Fruit fly (Drosophila melanogaster) whole organism, embryonic: ENCODE measurements around the gene comm.

Source experiments
- Awh ChIP-seq: fragments of 200-800 bp; sonication (Bioruptor generic); IDR thresholded peaks from 2 replicates; pipeline ENCODE4, ENCODE4 v1.3.6; 2022; ENCODE audit warnings: missing biosample characterization, missing genetic modification characterization
- CG10321 ChIP-seq: fragments of 200-800 bp; sonication (Bioruptor generic); IDR thresholded peaks from 2 replicates; pipeline ENCODE4 v1.3.6; 2022; ENCODE audit warnings: missing biosample characterization, missing genetic modification characterization
- CG11247 ChIP-seq: fragments of 200-800 bp; sonication (Bioruptor generic); IDR thresholded peaks from 2 replicates; pipeline ENCODE4 v1.3.6; 2022; ENCODE audit warnings: missing biosample characterization, missing genetic modification characterization
- CG13894 ChIP-seq: fragments of 200-800 bp; sonication (Bioruptor generic); optimal IDR thresholded peaks from 3 replicates; lab custom pipeline; 2018; ENCODE audit warnings: missing biosample characterization, mild to moderate bottlenecking, missing genetic modification characterization, moderate library complexity
- CG14050 ChIP-seq: fragments of 200-800 bp; sonication (Bioruptor generic); IDR thresholded peaks from 3 replicates; pipeline ENCODE4 v1.3.6; 2022; ENCODE audit warnings: missing biosample characterization, missing genetic modification characterization
- CG14965 ChIP-seq: fragments of 200-800 bp; sonication (Bioruptor generic); optimal IDR thresholded peaks from 2 replicates; lab custom pipeline; 2016; ENCODE audit warnings: missing biosample characterization, missing genetic modification characterization, borderline replicate concordance
- CG2202 ChIP-seq: fragments of 200-800 bp; sonication (Bioruptor generic); optimal IDR thresholded peaks from 2 replicates; lab custom pipeline; 2018; ENCODE audit warnings: missing biosample characterization, mild to moderate bottlenecking, missing genetic modification characterization
- CG3163 ChIP-seq: fragments of 200-800 bp; sonication (Bioruptor generic); optimal IDR thresholded peaks from 3 replicates; lab custom pipeline; 2016; ENCODE audit warnings: missing biosample characterization, missing genetic modification characterization
- CG34224 ChIP-seq: fragments of 200-800 bp; sonication (Bioruptor generic); IDR thresholded peaks from 3 replicates; pipeline ENCODE4 v1.3.6; 2022; ENCODE audit warnings: missing biosample characterization, missing genetic modification characterization; ENCODE audit not compliant: partially characterized antibody
- CG43689 ChIP-seq: fragments of 200-800 bp; sonication (Bioruptor generic); IDR thresholded peaks from 2 replicates; pipeline ENCODE4 v1.3.6; 2022; ENCODE audit warnings: missing biosample characterization, missing genetic modification characterization
- CG4617 ChIP-seq: fragments of 200-800 bp; sonication (Bioruptor generic); optimal IDR thresholded peaks from 3 replicates; lab custom pipeline; 2016; ENCODE audit warnings: missing biosample characterization, missing genetic modification characterization, borderline replicate concordance
- CG4707 ChIP-seq: fragments of 200-800 bp; sonication (Bioruptor generic); optimal IDR thresholded peaks from 2 replicates; lab custom pipeline; 2018; ENCODE audit warnings: missing biosample characterization, mild to moderate bottlenecking, missing genetic modification characterization, moderate library complexity
- CG7745 ChIP-seq: fragments of 200-800 bp; sonication (Bioruptor generic); optimal IDR thresholded peaks from 2 replicates; lab custom pipeline; 2018; ENCODE audit warnings: missing biosample characterization, mild to moderate bottlenecking, missing genetic modification characterization, moderate library complexity
- CG7839 ChIP-seq: fragments of 200-800 bp; sonication (Bioruptor generic); optimal IDR thresholded peaks from 3 replicates; lab custom pipeline; 2018; ENCODE audit warnings: missing biosample characterization, mild to moderate bottlenecking, missing genetic modification characterization, moderate library complexity
- CG7963 ChIP-seq: fragments of 200-800 bp; sonication (Bioruptor generic); IDR thresholded peaks from 3 replicates; pipeline ENCODE4 v1.3.6; 2022; ENCODE audit warnings: missing biosample characterization, missing genetic modification characterization; ENCODE audit not compliant: partially characterized antibody
- CG9876 ChIP-seq: fragments of 200-800 bp; sonication (Bioruptor generic); optimal IDR thresholded peaks from 2 replicates; lab custom pipeline; 2016; ENCODE audit warnings: missing biosample characterization, missing genetic modification characterization
- CTCF ChIP-seq: fragments of 200-800 bp; sonication (Bioruptor generic); optimal IDR thresholded peaks from 2 replicates; lab custom pipeline; 2017; ENCODE audit warnings: missing biosample characterization, mild to moderate bottlenecking, missing genetic modification characterization, moderate library complexity
- CkIIα-i1 ChIP-seq: fragments of 200-800 bp; sonication (Bioruptor generic); IDR thresholded peaks from 2 replicates; pipeline ENCODE4 v1.3.6; 2022; ENCODE audit warnings: missing biosample characterization, missing genetic modification characterization
- CoRest ChIP-seq: fragments of 200-800 bp; sonication (Bioruptor generic); optimal IDR thresholded peaks from 3 replicates; lab custom pipeline; 2018; ENCODE audit warnings: missing biosample characterization, mild to moderate bottlenecking, missing genetic modification characterization, moderate library complexity
- Dfd ChIP-seq, 2 experiments: fragments of >200 bp; optimal IDR thresholded peaks; 2 replicates each; lab custom pipeline; 2017; ENCODE audit warnings: missing biosample characterization in 2 of 2, missing genetic modification characterization in 2 of 2
- E2f1 ChIP-seq: fragments of 200-800 bp; sonication (Bioruptor generic); IDR thresholded peaks from 2 replicates; pipeline ENCODE4 v1.3.6; 2022; ENCODE audit warnings: missing biosample characterization, missing genetic modification characterization
- Eip74EF ChIP-seq, 2 experiments: fragments of 200-800 bp in 1 of 2; fragments of >200 bp in 1 of 2; sonication (Bioruptor generic) in 1 of 2; optimal IDR thresholded peaks; 2 replicates each; lab custom pipeline; 2017 to 2019; ENCODE audit warnings: missing biosample characterization in 2 of 2, missing genetic modification characterization in 2 of 2, mild to moderate bottlenecking in 1 of 2, moderate library complexity in 1 of 2
- Nf-YB ChIP-seq: fragments of 200-800 bp; sonication (Bioruptor generic); optimal IDR thresholded peaks from 3 replicates; lab custom pipeline; 2019; ENCODE audit warnings: missing biosample characterization, mild to moderate bottlenecking, missing genetic modification characterization, moderate library complexity
- Nf-YC ChIP-seq: fragments of 200-800 bp; optimal IDR thresholded peaks from 3 replicates; lab custom pipeline; 2019; ENCODE audit warnings: missing biosample characterization, mild to moderate bottlenecking, missing genetic modification characterization, moderate library complexity
- Ravus ChIP-seq: fragments of 200-800 bp; sonication (Bioruptor generic); IDR thresholded peaks from 2 replicates; pipeline ENCODE4 v1.3.6; 2022; ENCODE audit warnings: missing biosample characterization, missing genetic modification characterization
- Six4 ChIP-seq: fragments of 200-800 bp; sonication (Bioruptor generic); optimal IDR thresholded peaks from 2 replicates; lab custom pipeline; 2016; ENCODE audit warnings: missing biosample characterization, missing genetic modification characterization
- Sox102F ChIP-seq: fragments of 200-800 bp; sonication (Bioruptor generic); optimal IDR thresholded peaks from 2 replicates; lab custom pipeline; 2018; ENCODE audit warnings: missing biosample characterization, mild to moderate bottlenecking, missing genetic modification characterization, moderate library complexity
- az2 ChIP-seq: fragments of 200-800 bp; sonication (Bioruptor generic); optimal IDR thresholded peaks from 3 replicates; lab custom pipeline; 2016; ENCODE audit warnings: missing biosample characterization, missing genetic modification characterization
- cwo ChIP-seq: fragments of 200-800 bp; sonication (Bioruptor generic); optimal IDR thresholded peaks from 3 replicates; lab custom pipeline; 2017; ENCODE audit warnings: missing biosample characterization, missing genetic modification characterization, mild to moderate bottlenecking, moderate library complexity, missing genetic modification reagents
- dmrt11E ChIP-seq: fragments of 200-800 bp; sonication (Bioruptor generic); optimal IDR thresholded peaks from 3 replicates; lab custom pipeline; 2018; ENCODE audit warnings: missing biosample characterization, mild to moderate bottlenecking, missing genetic modification characterization, moderate library complexity
- fd96Cb ChIP-seq: fragments of 200-800 bp; sonication (Bioruptor generic); optimal IDR thresholded peaks from 2 replicates; lab custom pipeline; 2018; ENCODE audit warnings: missing biosample characterization, mild to moderate bottlenecking, missing genetic modification characterization, moderate library complexity
- ftz-f1 ChIP-seq: fragments of 200-800 bp; sonication (Bioruptor generic); optimal IDR thresholded peaks from 2 replicates; lab custom pipeline; 2016; ENCODE audit warnings: missing biosample characterization, missing genetic modification characterization
- gsb-n ChIP-seq: fragments of 200-800 bp; sonication (Bioruptor generic); optimal IDR thresholded peaks from 3 replicates; lab custom pipeline; 2018; ENCODE audit warnings: missing biosample characterization, mild to moderate bottlenecking, missing genetic modification characterization
- hkb ChIP-seq, 2 experiments: fragments of 200-800 bp in 1 of 2; fragments of >200 bp in 1 of 2; sonication (Bioruptor generic) in 1 of 2; IDR thresholded peaks in 1 of 2; optimal IDR thresholded peaks in 1 of 2; 2 replicates each; pipeline versions ENCODE4 v1.3.6 to Lab custom; 2017 to 2022; ENCODE audit warnings: missing biosample characterization in 1 of 2, missing genetic modification characterization in 1 of 2
- inv ChIP-seq: fragments of 200-800 bp; sonication (Bioruptor generic); IDR thresholded peaks from 2 replicates; pipeline ENCODE4 v1.3.6; 2022; ENCODE audit warnings: missing biosample characterization, missing genetic modification characterization; ENCODE audit not compliant: partially characterized antibody
- jigr1 ChIP-seq: fragments of 200-800 bp; sonication (Bioruptor generic); IDR thresholded peaks from 3 replicates; pipeline ENCODE4 v1.3.6; 2022; ENCODE audit warnings: missing biosample characterization, missing genetic modification characterization
- lov ChIP-seq, 2 experiments: fragments of 200-800 bp in 1 of 2; fragments of >200 bp in 1 of 2; sonication (Bioruptor generic) in 1 of 2; IDR thresholded peaks in 1 of 2; optimal IDR thresholded peaks in 1 of 2; 2 replicates in 1 of 2; 3 replicates in 1 of 2; pipeline versions ENCODE4 v1.3.6 to Lab custom; 2017 to 2022; ENCODE audit warnings: missing biosample characterization in 1 of 2, missing genetic modification characterization in 1 of 2
- mam ChIP-seq: fragments of 200-800 bp; sonication (Bioruptor generic); optimal IDR thresholded peaks from 3 replicates; lab custom pipeline; 2016; ENCODE audit warnings: missing biosample characterization, missing genetic modification characterization
- nmo ChIP-seq: fragments of 200-800 bp; sonication (Bioruptor generic); optimal IDR thresholded peaks from 2 replicates; lab custom pipeline; 2018; ENCODE audit warnings: missing biosample characterization, mild to moderate bottlenecking, missing genetic modification characterization, moderate library complexity
- nom ChIP-seq: fragments of 200-800 bp; sonication (Bioruptor generic); optimal IDR thresholded peaks from 2 replicates; lab custom pipeline; 2017; ENCODE audit warnings: missing biosample characterization, missing genetic modification characterization, mild to moderate bottlenecking, moderate library complexity, missing genetic modification reagents
- otp ChIP-seq: fragments of 200-800 bp; sonication (Bioruptor generic); IDR thresholded peaks from 3 replicates; pipeline ENCODE4, ENCODE4 v1.3.6; 2022; ENCODE audit warnings: missing biosample characterization, missing genetic modification characterization
- phol ChIP-seq: fragments of 200-800 bp; sonication (Bioruptor generic); optimal IDR thresholded peaks from 3 replicates; lab custom pipeline; 2018; ENCODE audit warnings: missing biosample characterization, mild to moderate bottlenecking, missing genetic modification characterization, moderate library complexity
- pum ChIP-seq: fragments of 200-800 bp; sonication (Bioruptor generic); optimal IDR thresholded peaks from 2 replicates; lab custom pipeline; 2016; ENCODE audit warnings: missing biosample characterization, missing genetic modification characterization
- ranshi ChIP-seq: fragments of 200-800 bp; sonication (Bioruptor generic); IDR thresholded peaks from 2 replicates; pipeline ENCODE4 v1.3.6; 2022; ENCODE audit warnings: missing biosample characterization, missing genetic modification characterization
- repo ChIP-seq: fragments of 200-800 bp; sonication (Bioruptor generic); optimal IDR thresholded peaks from 2 replicates; lab custom pipeline; 2016; ENCODE audit warnings: missing biosample characterization, missing genetic modification characterization
- sima ChIP-seq: fragments of 200-800 bp; sonication (Bioruptor generic); optimal IDR thresholded peaks from 2 replicates; lab custom pipeline; 2016; ENCODE audit warnings: missing biosample characterization, missing genetic modification characterization
- stc ChIP-seq: fragments of 200-800 bp; sonication (Bioruptor generic); IDR thresholded peaks from 2 replicates; pipeline ENCODE4 v1.3.6; 2022; ENCODE audit warnings: missing biosample characterization, missing genetic modification characterization
- tio ChIP-seq: fragments of 200-800 bp; sonication (Bioruptor generic); optimal IDR thresholded peaks from 2 replicates; lab custom pipeline; 2017; ENCODE audit warnings: missing biosample characterization, missing genetic modification characterization, inconsistent platforms
- tna ChIP-seq: fragments of 200-800 bp; sonication (Bioruptor generic); IDR thresholded peaks from 2 replicates; pipeline ENCODE4 v1.3.6; 2022; ENCODE audit warnings: missing biosample characterization, missing genetic modification characterization; ENCODE audit not compliant: partially characterized antibody

Gene comm

dm6 chr3L:15675111-15675510, 53.1 kb downstream of the comm start (continued):
- TF ChIP-seq Awh (GFP tag; lab: Robert Waterston, UW) (peak; percentile 47; the same call in 1 of the 2 replicates), Nf-YB (GFP tag; lab: Kevin White, UChicago) (peak; percentile 45), pum (GFP tag; lab: Kevin White, UChicago) (peak; percentile 78), jigr1 (GFP tag; lab: Robert Waterston, UW) (no peak), CkIIα-i1 (GFP tag; lab: Robert Waterston, UW) (no peak), CG43689 (GFP tag; lab: Robert Waterston, UW) (no peak), CG14050 (GFP tag; lab: Robert Waterston, UW) (no peak), tna (no peak), inv (GFP tag; lab: Robert Waterston, UW) (no peak), nom (GFP tag; lab: Kevin White, UChicago) (no peak), ranshi (peak; percentile 12; the same call in 1 of the 2 replicates), fd96Cb (peak; percentile 78), Ravus (GFP tag; lab: Robert Waterston, UW) (no peak), phol (tag; lab: Kevin White, UChicago) (peak; percentile 90), Eip74EF (GFP tag; optimal IDR thresholded peaks at IDR 0.05; lab: Kevin White, UChicago) (no peak), mam (peak; percentile 11), sima (GFP tag; lab: Kevin White, UChicago) (no peak), CG34224 (GFP tag; lab: Robert Waterston, UW) (no peak), Six4 (GFP tag; lab: Kevin White, UChicago) (peak; percentile 52), CoRest (tag; lab: Kevin White, UChicago) (peak; percentile 71), Dfd (GFP tag; optimal IDR thresholded peaks at IDR 0.05; lab: Kevin White, UChicago) (no peak), nmo (GFP tag; lab: Kevin White, UChicago) (peak; percentile 84), dmrt11E (tag; lab: Kevin White, UChicago) (peak; percentile 95), CG10321 (GFP tag; lab: Robert Waterston, UW) (no peak), ftz-f1 (GFP tag; lab: Kevin White, UChicago) (no peak), hkb (optimal IDR thresholded peaks at IDR 0.05; lab: Kevin White, UChicago) (no peak), hkb (GFP tag; IDR thresholded peaks at IDR 0.05; lab: Robert Waterston, UW) (peak; percentile 51), CG3163 (no peak), E2f1 (GFP tag; lab: Robert Waterston, UW) (0 out of 2 replicates have a peak, but pooled peaks have one; percentile 37), Nf-YC (tag; lab: Kevin White, UChicago) (no peak), Sox102F (GFP tag; lab: Kevin White, UChicago) (peak; percentile 67), cwo (no peak), CG13894 (tag; lab: Kevin White, UChicago) (no peak), az2 (GFP tag; lab: Kevin White, UChicago) (peak; percentile 78), CG7745 (no peak), CG2202 (tag; lab: Kevin White, UChicago) (peak; percentile 85), CG7839 (tag; lab: Kevin White, UChicago) (peak; percentile 71), CG7963 (GFP tag; lab: Robert Waterston, UW) (no peak), tio (peak; percentile 48), CG9876 (no peak), CTCF (no peak), otp (GFP tag; lab: Robert Waterston, UW) (peak; percentile 79; the same call in 2 of the 3 replicates), repo (GFP tag; lab: Kevin White, UChicago) (peak; percentile 26), CG4707 (GFP tag; lab: Kevin White, UChicago) (no peak), CG4617 (GFP tag; lab: Kevin White, UChicago) (peak; percentile 28), gsb-n (tag; lab: Kevin White, UChicago) (peak; percentile 77), stc (GFP tag; lab: Robert Waterston, UW) (no peak), CG14965 (GFP tag; lab: Kevin White, UChicago) (no peak), CG11247 (GFP tag; lab: Robert Waterston, UW) (no peak), lov (optimal IDR thresholded peaks at IDR 0.05; lab: Kevin White, UChicago) (no peak), lov (GFP tag; IDR thresholded peaks at IDR 0.05; lab: Robert Waterston, UW) (no peak)
